Worm (Caenorhabditis elegans) whole organism, L4/young adult: ENCODE measurements around the gene drd-50.

Experiments
- W03F9.2 ChIP-seq: fragments of 150-350 bp; optimal IDR thresholded peaks from 2 replicates; lab custom pipeline; 2014; ENCODE audit warnings: missing biosample characterization, missing genetic modification characterization
- dao-5 ChIP-seq: sonication (generic microtip); optimal IDR thresholded peaks from 2 replicates; lab custom pipeline; 2016; ENCODE audit warnings: missing genotype, missing genetic modification characterization, moderate library complexity, missing compliant biosample characterization
- him-1 ChIP-seq: sonication (generic microtip); optimal IDR thresholded peaks from 2 replicates; lab custom pipeline; 2016; ENCODE audit warnings: missing genotype, missing genetic modification reagents, missing genetic modification characterization, missing compliant biosample characterization

The drd-50 gene

DNA sequence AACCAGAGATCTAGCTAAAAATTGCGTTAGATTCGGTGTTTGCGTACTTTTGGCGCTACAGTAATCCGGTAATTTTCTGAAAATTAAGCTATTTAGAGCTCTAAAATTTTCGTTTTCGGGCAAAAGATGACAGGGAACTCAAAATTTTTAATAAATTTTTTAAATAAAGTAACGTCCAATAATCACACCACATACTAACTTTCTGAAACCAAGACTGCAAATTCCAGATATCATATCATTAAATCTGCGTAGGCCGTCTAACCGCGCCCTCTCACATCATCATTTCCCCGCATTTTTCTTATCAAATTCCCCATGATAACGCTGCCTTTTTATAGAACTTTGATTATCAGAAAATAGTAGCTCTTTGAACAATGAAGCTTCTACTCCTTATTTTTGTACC lies at the start of gene drd-50:
Gene drd-50, plus strand, starts transcription at position 301 of the 400 bp plus-strand sequence.
- no peak for TF ChIP-seq W03F9.2 (tag; lab: Kevin White, UChicago)
- no peak for TF ChIP-seq dao-5 (tag; lab: Kevin White, UChicago)
- no peak for TF ChIP-seq him-1 (tag; lab: Kevin White, UChicago)

- no peak for TF ChIP-seq him-1 (tag; lab: Kevin White, UChicago)
- no peak for TF ChIP-seq dao-5 (tag; lab: Kevin White, UChicago)
These were observed 49.1 kb upstream of the drd-50 start, which contains the start of gene fbxb-55 for ce11 chrIV:4068480-4068879. Gene fbxb-55, plus strand, starts transcription at chrIV:4068780.

DNA sequence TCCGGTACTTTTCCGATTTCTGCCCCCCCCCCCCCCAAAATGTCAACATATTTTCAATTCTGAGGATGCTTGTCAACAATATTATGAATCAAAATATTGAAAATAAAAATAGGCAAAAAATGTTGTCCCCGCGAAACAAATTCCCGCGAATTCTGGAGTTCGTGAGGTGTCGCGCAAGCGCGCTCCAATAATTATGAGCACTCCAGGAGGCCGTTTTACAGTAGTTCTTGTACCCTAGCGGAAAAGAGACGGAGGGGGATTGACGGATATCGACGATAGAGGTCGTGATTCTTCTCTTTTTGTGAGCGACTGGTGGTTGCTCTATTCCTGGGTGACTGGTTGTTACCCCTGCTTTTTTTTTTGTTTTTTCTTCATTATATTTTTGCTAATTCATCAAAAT lies 46.7 kb upstream of the drd-50 start:
- TF ChIP-seq dao-5 (tag; lab: Kevin White, UChicago): no peak
- no peak for TF ChIP-seq W03F9.2 (tag; lab: Kevin White, UChicago)
- no peak for TF ChIP-seq him-1 (tag; lab: Kevin White, UChicago)

DNA sequence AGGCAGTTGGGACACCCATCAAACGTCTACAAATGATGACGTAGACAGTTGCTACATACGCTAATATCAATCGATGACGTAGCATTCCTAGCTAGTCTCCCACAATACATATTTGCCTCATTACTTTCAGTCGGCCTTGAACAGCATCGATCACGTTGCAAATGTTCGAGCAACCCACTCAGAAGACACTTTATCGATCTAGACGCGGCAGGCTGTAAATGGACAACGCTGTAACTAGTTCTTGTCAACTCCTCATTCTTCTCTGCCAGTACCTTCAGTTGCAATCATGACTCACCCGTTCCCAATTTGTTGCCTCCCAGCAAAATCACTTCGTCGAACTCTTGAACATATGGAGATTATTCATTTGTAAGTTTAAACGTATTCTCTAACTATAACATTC lies 45.5 kb upstream of the drd-50 start, which contains the start of gene pqn-75:
Gene pqn-75, plus strand, starts transcription at position 301 of the 400 bp plus-strand sequence.
- TF ChIP-seq him-1 (tag; lab: Kevin White, UChicago): no peak
- TF ChIP-seq W03F9.2 (tag; lab: Kevin White, UChicago): no peak
- no peak for TF ChIP-seq dao-5 (tag; lab: Kevin White, UChicago)

- no peak for TF ChIP-seq W03F9.2 (tag; lab: Kevin White, UChicago)
These were observed 42.9 kb upstream of the drd-50 start, which contains the start of gene W03D2.9 for ce11 chrIV:4074610-4075009. Gene W03D2.9, minus strand, starts transcription at chrIV:4074710.

ce11 chrIV:4076690-4077295 lies 40.7 kb upstream of the drd-50 start:
- TF ChIP-seq dao-5 (tag; lab: Kevin White, UChicago): no peak
- TF ChIP-seq him-1 (tag; lab: Kevin White, UChicago): no peak
- no peak for TF ChIP-seq W03F9.2 (tag; lab: Kevin White, UChicago)

DNA sequence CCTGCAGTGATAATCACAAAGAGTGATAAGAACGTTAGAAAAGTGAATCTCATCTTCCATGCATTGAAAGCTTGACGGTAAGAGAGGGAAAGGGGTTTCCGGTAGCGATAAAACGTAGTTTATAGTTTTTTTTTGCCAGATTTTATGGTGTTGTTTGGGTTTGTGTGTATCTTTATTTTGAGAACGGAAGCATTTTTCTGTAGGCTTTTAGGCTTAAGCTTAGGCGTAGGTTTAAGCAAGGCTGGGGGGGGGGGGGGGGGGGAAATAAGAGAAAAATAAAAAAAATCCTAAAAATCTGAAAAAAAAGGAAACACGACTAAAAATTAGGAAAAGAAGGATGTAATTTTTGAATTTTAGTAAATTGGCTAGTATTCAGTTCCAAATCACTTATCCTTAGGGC lies 38.6 kb upstream of the drd-50 start, which contains the start of gene C35B1.8:
Gene C35B1.8, minus strand, starts transcription at position 101 of the 400 bp plus-strand sequence.
- TF ChIP-seq him-1 (tag; lab: Kevin White, UChicago): no peak
- no peak for TF ChIP-seq W03F9.2 (tag; lab: Kevin White, UChicago)
- TF ChIP-seq dao-5 (tag; lab: Kevin White, UChicago): no peak

- TF ChIP-seq him-1 (tag; lab: Kevin White, UChicago) (no peak), dao-5 (tag; lab: Kevin White, UChicago) (no peak), W03F9.2 (tag; lab: Kevin White, UChicago) (no peak)
These were observed 38.0 kb upstream of the drd-50 start, which contains the start of gene C35B1.4 for ce11 chrIV:4079514-4079913. Gene C35B1.4, plus strand, starts transcription at chrIV:4079814.

- no peak for TF ChIP-seq him-1 (tag; lab: Kevin White, UChicago)
- TF ChIP-seq dao-5 (tag; lab: Kevin White, UChicago): no peak
These were observed 36.7 kb upstream of the drd-50 start, which contains the start of the genes C35B1.9 and C35B1.3 for ce11 chrIV:4080846-4081245. Gene C35B1.9, minus strand, starts transcription at chrIV:4080946. Gene C35B1.3, plus strand, starts transcription at chrIV:4081151.

DNA sequence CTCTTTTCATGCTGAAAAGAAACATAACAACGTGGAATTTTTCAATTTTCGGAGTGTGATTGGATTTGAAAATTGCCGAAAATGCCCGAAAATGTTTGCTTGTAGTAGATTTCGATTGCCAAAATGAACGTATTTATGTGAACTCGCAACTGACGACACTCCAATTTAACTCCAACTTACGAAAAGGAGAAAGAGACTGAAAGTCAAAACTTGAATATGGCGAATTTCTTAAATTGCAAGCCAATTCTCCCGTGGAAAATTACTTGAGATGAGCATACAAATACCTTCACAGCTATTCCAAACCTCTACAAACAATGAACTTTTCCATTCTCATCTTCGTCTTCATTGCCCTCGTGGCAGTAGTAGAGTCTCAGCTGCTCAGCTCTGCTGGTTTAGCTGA lies 34.9 kb upstream of the drd-50 start:
- TF ChIP-seq W03F9.2 (tag; lab: Kevin White, UChicago) (no peak), him-1 (tag; lab: Kevin White, UChicago) (no peak), dao-5 (tag; lab: Kevin White, UChicago) (no peak)

DNA sequence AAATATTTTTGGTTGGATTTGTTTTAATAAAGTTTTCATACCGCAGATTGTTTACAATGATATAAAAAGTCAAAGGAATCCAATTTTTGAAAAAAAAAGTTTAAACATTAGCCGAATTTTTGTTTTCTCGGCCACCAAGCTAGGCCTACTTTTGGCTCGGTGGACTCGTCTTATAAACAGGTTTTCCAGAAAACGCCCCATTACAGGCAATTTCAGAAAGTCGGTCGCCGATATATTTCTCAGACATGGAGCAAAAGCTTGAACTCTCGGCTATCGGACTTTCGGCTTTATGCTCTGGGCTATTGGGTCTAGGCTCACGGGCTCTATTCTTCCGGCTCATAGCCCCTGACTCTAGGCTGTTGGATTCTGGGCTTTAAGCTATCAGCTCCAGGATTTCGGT lies 34.4 kb upstream of the drd-50 start:
- no peak for TF ChIP-seq dao-5 (tag; lab: Kevin White, UChicago)
- no peak for TF ChIP-seq him-1 (tag; lab: Kevin White, UChicago)
- no peak for TF ChIP-seq W03F9.2 (tag; lab: Kevin White, UChicago)

ce11 chrIV:4084109-4084508 lies 33.4 kb upstream of the drd-50 start, which contains the start of gene C35B1.5:
Gene C35B1.5, minus strand, starts transcription at chrIV:4084209.
- no peak for TF ChIP-seq him-1 (tag; lab: Kevin White, UChicago)
- TF ChIP-seq dao-5 (tag; lab: Kevin White, UChicago): no peak
- no peak for TF ChIP-seq W03F9.2 (tag; lab: Kevin White, UChicago)

DNA sequence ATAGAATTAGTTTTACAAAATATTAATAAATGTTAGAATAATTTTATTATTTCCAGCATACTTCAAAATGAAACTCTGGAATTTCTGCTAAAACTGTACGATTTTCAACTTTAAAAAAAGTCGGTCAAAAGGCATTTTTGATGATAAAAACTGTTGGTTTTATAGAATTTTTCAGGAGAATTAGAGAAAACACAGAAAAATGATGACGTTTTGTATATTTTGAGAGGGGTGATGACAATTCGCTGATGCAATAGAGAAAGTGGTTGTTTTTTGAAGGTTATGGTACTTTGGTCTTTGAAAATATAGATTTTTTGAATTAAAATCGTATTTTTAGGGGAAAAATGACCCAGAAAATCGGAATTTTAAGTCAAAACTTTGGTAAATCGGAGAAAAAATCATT lies 32.5 kb upstream of the drd-50 start:
- TF ChIP-seq W03F9.2 (tag; lab: Kevin White, UChicago): peak; percentile 2
- TF ChIP-seq dao-5 (tag; lab: Kevin White, UChicago): no peak
- no peak for TF ChIP-seq him-1 (tag; lab: Kevin White, UChicago)

DNA sequence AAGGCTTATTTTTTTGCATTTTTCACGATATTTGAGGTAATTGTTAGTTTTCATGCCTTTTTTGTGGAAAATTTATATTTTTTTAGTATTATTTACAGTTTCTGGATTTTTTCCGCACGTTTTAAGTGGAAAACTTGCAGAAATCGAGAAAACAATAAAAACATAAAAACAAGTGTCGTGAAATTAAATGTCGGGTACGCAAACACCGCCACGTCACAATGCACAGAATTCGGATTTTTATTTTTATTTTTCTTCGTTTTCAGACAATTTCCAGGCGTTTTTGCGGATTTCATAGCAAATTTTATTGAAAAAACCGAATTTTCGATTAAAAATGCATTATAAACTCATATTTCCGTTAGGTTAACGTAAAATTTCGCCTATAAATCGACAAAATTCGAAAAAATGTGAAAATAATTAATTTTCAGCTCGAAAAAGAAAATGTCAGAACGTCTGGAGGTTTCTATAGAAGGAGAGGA lies 31.7 kb upstream of the drd-50 start, which contains the start of gene C35B1.2:
Gene C35B1.2, plus strand, starts transcription at position 426 of the 476 bp plus-strand sequence.
- TF ChIP-seq him-1 (tag; lab: Kevin White, UChicago): no peak
- TF ChIP-seq W03F9.2 (tag; lab: Kevin White, UChicago): peak; percentile 23
